Worm (Caenorhabditis elegans) whole organism, L1 larva: ENCODE data around the gene clec-79.

Experiments used
- egl-13 ChIP-seq: sonication (generic microtip); optimal IDR thresholded peaks from 2 replicates; lab custom pipeline; 2016; ENCODE audit warnings: missing genotype, missing genetic modification reagents, missing genetic modification characterization, missing compliant biosample characterization
- egl-27 ChIP-seq, 2 experiments: fragments of 150-350 bp in 1 of 2; sonication (generic microtip); optimal IDR thresholded peaks; 3 replicates each; lab custom pipeline; 2017 to 2018; ENCODE audit warnings: missing biosample characterization in 2 of 2, missing genetic modification characterization in 2 of 2, missing genetic modification reagents in 2 of 2
- nhr-28 ChIP-seq: fragments of 150-350 bp; optimal IDR thresholded peaks from 2 replicates; lab custom pipeline; 2014; ENCODE audit warnings: missing biosample characterization, missing genetic modification characterization
- skn-1 ChIP-seq: fragments of 150-350 bp; optimal IDR thresholded peaks from 2 replicates; lab custom pipeline; 2014; ENCODE audit warnings: missing biosample characterization, missing genetic modification characterization
- tbx-2 ChIP-seq: sonication (generic microtip); optimal IDR thresholded peaks from 2 replicates; lab custom pipeline; 2016; ENCODE audit warnings: missing genetic modification characterization, missing compliant biosample characterization

DNA sequence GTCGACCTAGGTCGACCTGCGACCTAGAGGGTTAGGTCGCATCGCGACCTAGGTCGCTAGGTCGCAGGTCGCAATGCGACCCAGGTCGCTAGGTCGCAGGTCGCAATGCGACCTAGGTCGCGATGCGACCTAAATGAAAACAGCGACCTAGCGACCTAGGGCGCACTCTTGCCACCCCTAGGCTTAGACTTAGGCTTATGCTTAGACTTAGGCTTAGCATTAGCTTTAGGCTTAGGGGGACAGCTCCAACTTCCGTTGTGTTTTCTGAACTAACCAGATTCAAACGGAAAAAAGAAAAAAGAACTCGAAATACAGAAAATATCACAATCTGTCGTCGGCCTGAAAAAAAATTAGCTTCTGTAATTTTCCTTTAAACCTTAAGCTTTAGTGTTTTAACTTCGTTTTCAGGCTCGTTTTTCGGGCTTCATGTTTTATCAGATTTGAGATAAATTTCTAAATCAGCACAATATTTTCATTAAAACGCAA is 41.2 kb downstream of the clec-79 start:
- no peak for TF ChIP-seq skn-1 (tag; lab: Kevin White, UChicago)
- no peak for TF ChIP-seq egl-13 (tag; lab: Kevin White, UChicago)
- TF ChIP-seq tbx-2 (tag; lab: Kevin White, UChicago) = no peak
- no peak for TF ChIP-seq nhr-28 (tag; lab: Kevin White, UChicago)
- no peak for TF ChIP-seq egl-27 (tag; optimal IDR thresholded peaks at IDR 0.05; lab: Kevin White, UChicago)
